Worm (Caenorhabditis elegans): ENCODE measurements around the gene rsef-1.

- no peak for TF ChIP-seq tbx-37 (GFP tag; conservative IDR thresholded peaks at IDR 0.05)
- no peak for TF ChIP-seq B0310.2 (tag; optimal IDR thresholded peaks at IDR 0.05)
- TF ChIP-seq ama-1 (optimal IDR thresholded peaks at IDR 0.05): no peak
- no peak for TF ChIP-seq hmbx-1 (tag; optimal IDR thresholded peaks at IDR 0.05)
- TF ChIP-seq F13C5.2 (tag; optimal IDR thresholded peaks at IDR 0.05): no peak
- no peak for TF ChIP-seq sea-1 (GFP tag; conservative IDR thresholded peaks at IDR 0.05)
- TF ChIP-seq flt-1 (GFP tag; IDR thresholded peaks at IDR 0.05): no peak
- TF ChIP-seq tbx-11 (GFP tag; IDR thresholded peaks at IDR 0.05): no peak
- TF ChIP-seq hnd-1 (tag; optimal IDR thresholded peaks at IDR 0.05): no peak
- no peak for TF ChIP-seq ceh-13 (GFP tag; optimal IDR thresholded peaks at IDR 0.05)
- TF ChIP-seq ceh-36 (tag; optimal IDR thresholded peaks at IDR 0.05): no peak
- no peak for TF ChIP-seq pes-1 (GFP tag; IDR thresholded peaks at IDR 0.05)
- no peak for TF ChIP-seq ets-7 (tag; optimal IDR thresholded peaks at IDR 0.05)
Observed at ce11 chrX:3089423-3089822, 30.2 kb upstream of the rsef-1 start, which contains the start of gene pccb-1.

All from whole organism, early embryonic.